Fruit fly (Drosophila melanogaster) whole organism, prepupa: ENCODE results near the gene CG9932.

Source experiments
- CG15336 ChIP-seq: fragments of 200-800 bp; sonication (Bioruptor generic); IDR thresholded peaks from 2 replicates; pipeline ENCODE4 v1.3.6; 2022; ENCODE audit warnings: missing biosample characterization, missing genetic modification characterization
- CG16779 ChIP-seq: fragments of 200-800 bp; sonication (Bioruptor generic); optimal IDR thresholded peaks from 3 replicates; lab custom pipeline; 2017; ENCODE audit warnings: missing biosample characterization, mild to moderate bottlenecking, missing genetic modification characterization
- CG32006 ChIP-seq: fragments of 200-800 bp; sonication (Bioruptor generic); optimal IDR thresholded peaks from 3 replicates; lab custom pipeline; 2017; ENCODE audit warnings: missing biosample characterization, mild to moderate bottlenecking, missing genetic modification characterization
- CG8119 ChIP-seq: fragments of 200-800 bp; sonication (Bioruptor generic); IDR thresholded peaks from 3 replicates; pipeline ENCODE4 v1.3.6; 2022; ENCODE audit warnings: missing biosample characterization, missing genetic modification characterization
- Gug ChIP-seq: fragments of 200-800 bp; sonication (Bioruptor generic); IDR thresholded peaks from 2 replicates; pipeline ENCODE4 v1.3.6; 2022; ENCODE audit warnings: missing biosample characterization, missing genetic modification characterization
- Hr38 ChIP-seq: sonication (Bioruptor generic); optimal IDR thresholded peaks from 2 replicates; lab custom pipeline; 2016; ENCODE audit warnings: missing biosample characterization, missing genetic modification characterization
- salr ChIP-seq, 2 experiments: fragments of 200-800 bp; sonication (Bioruptor generic); optimal IDR thresholded peaks; 3 replicates each; lab custom pipeline; 2016 to 2018; ENCODE audit warnings: missing biosample characterization in 2 of 2, missing genetic modification characterization in 2 of 2, mild to moderate bottlenecking in 1 of 2
- topi ChIP-seq: fragments of 200-800 bp; sonication (Bioruptor generic); optimal IDR thresholded peaks from 3 replicates; lab custom pipeline; 2016; ENCODE audit warnings: missing biosample characterization, missing genetic modification characterization

dm6 chr2L:12974562-12975366, 85.2 kb downstream of the CG9932 start:
- TF ChIP-seq CG16779 (tag; lab: Kevin White, UChicago) (no peak), CG8119 (GFP tag; lab: Robert Waterston, UW) (no peak), topi (GFP tag; lab: Kevin White, UChicago) (no peak), CG32006 (GFP tag; lab: Kevin White, UChicago) (no peak), CG15336 (GFP tag; lab: Robert Waterston, UW) (no peak), Hr38 (GFP tag; lab: Kevin White, UChicago) (no peak), salr (GFP tag; optimal IDR thresholded peaks at IDR 0.05; lab: Kevin White, UChicago) (no peak), Gug (no peak)
